ENCODE assay signal across 1 worm cellular context in the genomic region with DNA sequence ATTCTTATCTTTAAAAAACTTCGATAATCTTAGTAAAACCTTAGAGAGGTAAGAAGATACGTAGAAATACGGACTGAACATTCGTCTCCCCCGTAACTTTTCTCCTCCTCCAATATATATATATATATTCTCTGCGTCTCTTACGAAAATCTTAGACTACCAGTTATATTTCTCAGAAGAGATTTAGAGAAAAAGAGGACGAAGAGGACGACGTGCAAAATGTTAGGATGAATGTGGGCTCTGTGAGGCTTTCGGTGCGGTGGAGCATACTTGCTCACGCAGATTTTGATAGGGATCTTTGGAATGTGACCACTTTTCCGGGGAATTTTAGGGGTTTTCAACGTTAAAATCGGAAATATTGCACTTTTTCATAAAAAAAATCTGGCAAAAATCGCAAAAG.
TF ChIP-seq lines count a peak whose summit lies in the region.

No protein-coding gene starts in this region.

TF ChIP-seq in whole organism, L4 larva, 104 proteins besides CTCF, POLR2A, EP300 and RAD21 (continued from another document):
- TF ChIP-seq nhr-6 (tag; optimal IDR thresholded peaks at IDR 0.05; lab: Kevin White, UChicago) (peak; percentile 18), nhr-11 (tag; optimal IDR thresholded peaks at IDR 0.05; lab: Kevin White, UChicago) (peak; percentile 62), F10B5.3 (tag; optimal IDR thresholded peaks at IDR 0.05; lab: Kevin White, UChicago) (no peak), ceh-20 (GFP tag; IDR thresholded peaks at IDR 0.05; lab: Robert Waterston, UW) (no peak), dmd-9 (GFP tag; IDR thresholded peaks at IDR 0.05; lab: Robert Waterston, UW) (no peak), skn-1 (tag; optimal IDR thresholded peaks at IDR 0.05; lab: Kevin White, UChicago) (no peak), lin-38 (GFP tag; IDR thresholded peaks at IDR 0.05; lab: Robert Waterston, UW) (peak; percentile 77), hmg-1.1 (GFP tag; IDR thresholded peaks at IDR 0.05; lab: Robert Waterston, UW) (peak; percentile 63), dmd-6 (GFP tag; IDR thresholded peaks at IDR 0.05; lab: Robert Waterston, UW) (no peak), spr-1 (tag; optimal IDR thresholded peaks at IDR 0.05; lab: Kevin White, UChicago) (no peak), F26F4.8 (GFP tag; conservative IDR thresholded peaks at IDR 0.05; lab: Robert Waterston, UW) (no peak), hlh-30 (tag; optimal IDR thresholded peaks at IDR 0.05; lab: Kevin White, UChicago; ENCODE audit: insufficient read depth) (peak; percentile 64), madf-9 (GFP tag; conservative IDR thresholded peaks at IDR 0.05; lab: Robert Waterston, UW) (no peak), rbr-2 (tag; optimal IDR thresholded peaks at IDR 0.05; lab: Kevin White, UChicago) (peak; percentile 40), Y105C5A.15 (GFP tag; IDR thresholded peaks at IDR 0.05; lab: Robert Waterston, UW) (no peak), snpc-4 (tag; optimal IDR thresholded peaks at IDR 0.05; lab: Kevin White, UChicago) (no peak), egl-43 (GFP tag; IDR thresholded peaks at IDR 0.05; lab: Robert Waterston, UW) (no peak), saeg-2 (GFP tag; IDR thresholded peaks at IDR 0.05; lab: Robert Waterston, UW) (no peak), lim-7 (GFP tag; IDR thresholded peaks at IDR 0.05; lab: Robert Waterston, UW) (no peak), ama-1 (optimal IDR thresholded peaks at IDR 0.05; lab: Kevin White, UChicago) (peak; percentile 42), duxl-1 (tag; optimal IDR thresholded peaks at IDR 0.05; lab: Kevin White, UChicago; ENCODE audit: poor library complexity) (no peak), nhr-111 (GFP tag; optimal IDR thresholded peaks at IDR 0.05; lab: Kevin White, UChicago) (no peak), aha-1 (tag; lab: Kevin White, UChicago) (peak; percentile 100), mep-1 (tag; optimal IDR thresholded peaks at IDR 0.05; lab: Kevin White, UChicago) (peak; percentile 73), dve-1 (tag; optimal IDR thresholded peaks at IDR 0.05; lab: Kevin White, UChicago; ENCODE audit: insufficient read depth) (peak; percentile 62), ctbp-1 (GFP tag; IDR thresholded peaks at IDR 0.05; lab: Robert Waterston, UW) (no peak), vab-7 (GFP tag; IDR thresholded peaks at IDR 0.05; lab: Robert Waterston, UW) (no peak), gei-8 (GFP tag; optimal IDR thresholded peaks at IDR 0.05; lab: Kevin White, UChicago) (no peak)
